Fruit fly (Drosophila melanogaster): ENCODE data around the gene CG4022.

DNA sequence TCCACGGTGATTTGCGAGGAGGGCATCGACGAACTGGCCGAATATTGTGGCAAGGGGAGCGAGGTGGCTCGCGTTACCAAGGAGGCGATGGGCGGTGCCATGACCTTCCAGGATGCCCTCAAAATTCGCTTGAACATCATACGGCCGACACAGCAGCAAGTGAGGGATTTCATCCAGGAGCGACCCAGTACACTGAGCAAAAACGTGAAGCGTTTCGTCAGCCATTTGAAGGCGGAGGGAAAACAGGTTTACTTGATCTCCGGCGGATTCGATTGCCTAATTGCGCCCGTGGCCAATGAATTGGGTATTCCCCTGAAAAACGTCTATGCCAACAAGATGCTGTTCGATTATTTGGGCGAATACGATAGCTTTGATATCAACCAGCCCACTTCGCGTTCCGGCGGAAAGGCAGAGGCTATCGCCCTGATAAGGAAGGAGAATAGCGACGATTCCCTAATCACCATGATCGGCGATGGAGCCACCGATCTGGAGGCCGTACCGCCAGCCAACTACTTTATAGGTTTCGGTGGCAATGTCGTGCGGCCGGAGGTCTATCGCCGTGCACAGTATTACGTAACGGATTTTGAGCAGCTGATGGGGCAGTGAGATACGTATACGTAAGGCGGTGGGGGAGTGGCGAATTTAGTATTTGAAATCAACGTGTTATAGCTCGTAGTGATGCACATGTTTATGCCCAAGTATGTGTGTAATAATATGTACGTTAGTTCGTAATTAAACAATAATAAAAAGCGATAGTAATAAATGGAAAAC lies 13.3 kb upstream of the CG4022 start:
- TF ChIP-seq CG6808 (GFP tag; optimal IDR thresholded peaks at IDR 0.05) (no peak), CG32006 (GFP tag; optimal IDR thresholded peaks at IDR 0.05) (no peak), CG6163 (GFP tag; IDR thresholded peaks at IDR 0.05) (no peak), Sox15 (GFP tag; optimal IDR thresholded peaks at IDR 0.05) (no peak), dsx (GFP tag; optimal IDR thresholded peaks at IDR 0.05; ENCODE audit: poor library complexity, severe bottlenecking) (no peak), CG3919 (GFP tag; optimal IDR thresholded peaks at IDR 0.05) (no peak), Hr39 (GFP tag; optimal IDR thresholded peaks at IDR 0.05) (no peak), Ets96B (tag; optimal IDR thresholded peaks at IDR 0.05) (no peak)
